Fruit fly (Drosophila melanogaster) whole organism, embryonic: ENCODE measurements around the gene mib2.

Source experiments
- Asciz ChIP-seq: fragments of 200-800 bp; sonication (Bioruptor generic); optimal IDR thresholded peaks from 2 replicates; lab custom pipeline; 2017; ENCODE audit warnings: missing biosample characterization, mild to moderate bottlenecking, missing genetic modification characterization, missing genetic modification reagents
- B-H2 ChIP-seq: fragments of 200-800 bp; sonication (Bioruptor generic); optimal IDR thresholded peaks from 2 replicates; lab custom pipeline; 2018; ENCODE audit warnings: missing biosample characterization, mild to moderate bottlenecking, missing genetic modification characterization
- Bgb ChIP-seq: fragments of 200-800 bp; sonication (Bioruptor generic); IDR thresholded peaks from 2 replicates; pipeline ENCODE4 v1.3.6; 2022; ENCODE audit warnings: missing biosample characterization, missing genetic modification characterization; ENCODE audit not compliant: partially characterized antibody
- CG1024 ChIP-seq: fragments of 200-800 bp; sonication (Bioruptor generic); IDR thresholded peaks from 2 replicates; pipeline ENCODE4 v1.3.6; 2022; ENCODE audit warnings: missing biosample characterization, missing genetic modification characterization
- CG10366 ChIP-seq: fragments of 200-800 bp; sonication (Bioruptor generic); IDR thresholded peaks from 2 replicates; pipeline ENCODE4 v1.3.6; 2022; ENCODE audit warnings: missing biosample characterization, missing genetic modification characterization
- CG10654 ChIP-seq: fragments of 200-800 bp; sonication (Bioruptor generic); optimal IDR thresholded peaks from 2 replicates; lab custom pipeline; 2016; ENCODE audit warnings: missing biosample characterization, missing genetic modification characterization
- CG11560 ChIP-seq: fragments of 200-800 bp; sonication (Bioruptor generic); IDR thresholded peaks from 3 replicates; pipeline ENCODE4 v1.3.6; 2022; ENCODE audit warnings: missing biosample characterization, missing genetic modification characterization
- CG14441 ChIP-seq: fragments of 200-800 bp; sonication (Bioruptor generic); IDR thresholded peaks from 2 replicates; pipeline ENCODE4 v1.3.6; 2022; ENCODE audit warnings: missing biosample characterization, missing genetic modification characterization
- CG18011 ChIP-seq: fragments of 200-800 bp; sonication (Bioruptor generic); optimal IDR thresholded peaks from 2 replicates; lab custom pipeline; 2017; ENCODE audit warnings: missing biosample characterization, missing genetic modification characterization, mild to moderate bottlenecking, moderate library complexity, missing genotype
- CG18262 ChIP-seq: fragments of 200-800 bp; optimal IDR thresholded peaks from 3 replicates; lab custom pipeline; 2019; ENCODE audit warnings: missing biosample characterization, mild to moderate bottlenecking, missing genetic modification characterization, moderate library complexity
- CG1832 ChIP-seq: fragments of 200-800 bp; sonication (Bioruptor generic); optimal IDR thresholded peaks from 2 replicates; lab custom pipeline; 2017; ENCODE audit warnings: missing biosample characterization, mild to moderate bottlenecking, missing genetic modification characterization, inconsistent platforms
- CG2129 ChIP-seq: fragments of 200-800 bp; sonication (Bioruptor generic); IDR thresholded peaks from 2 replicates; pipeline ENCODE4 v1.3.6; 2022; ENCODE audit warnings: missing biosample characterization, missing genetic modification characterization; ENCODE audit not compliant: partially characterized antibody
- CG30020 ChIP-seq: fragments of 200-800 bp; optimal IDR thresholded peaks from 2 replicates; lab custom pipeline; 2019; ENCODE audit warnings: missing biosample characterization, mild to moderate bottlenecking, missing genetic modification characterization, moderate library complexity
- CG31224 ChIP-seq: fragments of 200-800 bp; sonication (Bioruptor generic); IDR thresholded peaks from 2 replicates; pipeline ENCODE4 v1.3.6; 2022; ENCODE audit warnings: missing biosample characterization, missing genetic modification characterization
- CG32532 ChIP-seq: fragments of 200-800 bp; sonication (Bioruptor generic); IDR thresholded peaks from 2 replicates; pipeline ENCODE4 v1.3.6; 2022; ENCODE audit warnings: missing biosample characterization, missing genetic modification characterization
- CG34422 ChIP-seq: fragments of 200-800 bp; sonication (Bioruptor generic); IDR thresholded peaks from 3 replicates; pipeline ENCODE4 v1.3.6; 2022; ENCODE audit warnings: missing biosample characterization, missing genetic modification characterization
- CG3995 ChIP-seq: fragments of 200-800 bp; sonication (Bioruptor generic); optimal IDR thresholded peaks from 3 replicates; lab custom pipeline; 2016; ENCODE audit warnings: missing biosample characterization, missing genetic modification characterization
- CG4282 ChIP-seq: fragments of 200-800 bp; sonication (Bioruptor generic); optimal IDR thresholded peaks from 2 replicates; lab custom pipeline; 2016; ENCODE audit warnings: missing biosample characterization, missing genetic modification characterization
- CG7786 ChIP-seq: fragments of 200-800 bp; sonication (Bioruptor generic); optimal IDR thresholded peaks from 2 replicates; lab custom pipeline; 2016; ENCODE audit warnings: missing biosample characterization, missing genetic modification characterization
- CG9876 ChIP-seq: fragments of 200-800 bp; sonication (Bioruptor generic); optimal IDR thresholded peaks from 2 replicates; lab custom pipeline; 2016; ENCODE audit warnings: missing biosample characterization, missing genetic modification characterization
- Chrac-16 ChIP-seq: fragments of 200-800 bp; sonication (Bioruptor generic); optimal IDR thresholded peaks from 3 replicates; lab custom pipeline; 2016; ENCODE audit warnings: missing biosample characterization, missing genetic modification characterization
- CkIIα-i1 ChIP-seq: fragments of 200-800 bp; sonication (Bioruptor generic); IDR thresholded peaks from 2 replicates; pipeline ENCODE4 v1.3.6; 2022; ENCODE audit warnings: missing biosample characterization, missing genetic modification characterization
- Dfd ChIP-seq, 2 experiments: fragments of >200 bp; optimal IDR thresholded peaks; 2 replicates each; lab custom pipeline; 2017; ENCODE audit warnings: missing biosample characterization in 2 of 2, missing genetic modification characterization in 2 of 2
- Fer1 ChIP-seq: fragments of 200-800 bp; sonication (Bioruptor generic); optimal IDR thresholded peaks from 2 replicates; lab custom pipeline; 2017; ENCODE audit warnings: missing biosample characterization, mild to moderate bottlenecking, missing genetic modification characterization
- Gug ChIP-seq: fragments of 200-800 bp; sonication (Bioruptor generic); IDR thresholded peaks from 4 replicates; pipeline ENCODE4 v1.3.6; 2022; ENCODE audit warnings: missing biosample characterization, missing genetic modification characterization
- H2.0 ChIP-seq: fragments of 200-800 bp; sonication (Bioruptor generic); IDR thresholded peaks from 2 replicates; pipeline ENCODE4 v1.3.6; 2022; ENCODE audit warnings: missing biosample characterization, missing genetic modification characterization
- MTF-1 ChIP-seq: fragments of 200-800 bp; sonication (Bioruptor generic); optimal IDR thresholded peaks from 2 replicates; lab custom pipeline; 2018; ENCODE audit warnings: missing biosample characterization, mild to moderate bottlenecking, missing genetic modification characterization, borderline replicate concordance
- Med ChIP-seq: fragments of 200-800 bp; sonication (Bioruptor generic); peaks from one replicate; lab custom pipeline; 2016; ENCODE audit warnings: missing biosample characterization, missing genetic modification characterization, mild to moderate bottlenecking, inconsistent platforms, moderate library complexity
- Myb ChIP-seq: fragments of 200-800 bp; sonication (Bioruptor generic); optimal IDR thresholded peaks from 2 replicates; lab custom pipeline; 2016; ENCODE audit warnings: missing biosample characterization, missing genetic modification characterization
- TFAM ChIP-seq: fragments of 200-800 bp; sonication (Bioruptor generic); optimal IDR thresholded peaks from 2 replicates; lab custom pipeline; 2017; ENCODE audit warnings: missing biosample characterization, missing genetic modification characterization, inconsistent platforms
- bigmax ChIP-seq: fragments of 200-800 bp; sonication (Bioruptor generic); optimal IDR thresholded peaks from 2 replicates; lab custom pipeline; 2018; ENCODE audit warnings: missing biosample characterization, mild to moderate bottlenecking, missing genetic modification characterization
- caup ChIP-seq: fragments of 200-800 bp; sonication (Bioruptor generic); optimal IDR thresholded peaks from 3 replicates; lab custom pipeline; 2017; ENCODE audit warnings: missing biosample characterization, mild to moderate bottlenecking, missing genetic modification characterization, moderate library complexity; ENCODE audit not compliant: severe bottlenecking
- chinmo ChIP-seq: fragments of 200-800 bp; sonication (Bioruptor generic); IDR thresholded peaks from 4 replicates; pipeline ENCODE4 v1.3.6; 2022; ENCODE audit warnings: missing biosample characterization, missing genetic modification characterization; ENCODE audit not compliant: partially characterized antibody
- chn ChIP-seq: fragments of 200-800 bp; sonication (Bioruptor generic); optimal IDR thresholded peaks from 2 replicates; lab custom pipeline; 2016; ENCODE audit warnings: missing biosample characterization, missing genetic modification characterization
- da ChIP-seq: fragments of 200-800 bp; sonication (Bioruptor generic); optimal IDR thresholded peaks from 2 replicates; lab custom pipeline; 2016; ENCODE audit warnings: missing biosample characterization, missing genetic modification characterization
- disco-r ChIP-seq: fragments of 200-800 bp; sonication (Bioruptor generic); optimal IDR thresholded peaks from 2 replicates; lab custom pipeline; 2016; ENCODE audit warnings: missing biosample characterization, missing genetic modification characterization
- gcm2 ChIP-seq: fragments of 200-800 bp; sonication (Bioruptor generic); optimal IDR thresholded peaks from 2 replicates; lab custom pipeline; 2016; ENCODE audit warnings: missing biosample characterization, missing genetic modification characterization
- grau ChIP-seq: fragments of 200-800 bp; optimal IDR thresholded peaks from 3 replicates; lab custom pipeline; 2019; ENCODE audit warnings: missing biosample characterization, mild to moderate bottlenecking, missing genetic modification characterization, moderate library complexity
- her ChIP-seq: fragments of 200-800 bp; sonication (Bioruptor generic); optimal IDR thresholded peaks from 2 replicates; lab custom pipeline; 2016; ENCODE audit warnings: missing biosample characterization, missing genetic modification characterization
- hth ChIP-seq: fragments of >200 bp; optimal IDR thresholded peaks from 2 replicates; lab custom pipeline; 2017; ENCODE audit warnings: inconsistent platforms
- lov ChIP-seq, 2 experiments: fragments of 200-800 bp in 1 of 2; fragments of >200 bp in 1 of 2; sonication (Bioruptor generic) in 1 of 2; IDR thresholded peaks in 1 of 2; optimal IDR thresholded peaks in 1 of 2; 2 replicates in 1 of 2; 3 replicates in 1 of 2; pipeline versions ENCODE4 v1.3.6 to Lab custom; 2017 to 2022; ENCODE audit warnings: missing biosample characterization in 1 of 2, missing genetic modification characterization in 1 of 2
- nau ChIP-seq: fragments of 200-800 bp; sonication (Bioruptor generic); optimal IDR thresholded peaks from 3 replicates; lab custom pipeline; 2017; ENCODE audit warnings: missing biosample characterization, mild to moderate bottlenecking, missing genetic modification characterization, missing genetic modification reagents
- nerfin-1 ChIP-seq: fragments of 200-800 bp; sonication (Bioruptor generic); optimal IDR thresholded peaks from 3 replicates; lab custom pipeline; 2019; ENCODE audit warnings: missing biosample characterization, mild to moderate bottlenecking, missing genetic modification characterization, moderate library complexity
- prd ChIP-seq, 3 experiments: fragments of >200 bp in 2 of 3; fragments of 200-800 bp in 1 of 3; sonication (Bioruptor generic) in 1 of 3; optimal IDR thresholded peaks in 2 of 3; IDR thresholded peaks in 1 of 3; 2 replicates in 2 of 3; 3 replicates in 1 of 3; pipeline versions ENCODE4 v1.3.6 to Lab custom; 2017 to 2022; ENCODE audit warnings: missing biosample characterization in 1 of 3, missing genetic modification characterization in 1 of 3
- sisA ChIP-seq: fragments of 200-800 bp; sonication (Bioruptor generic); IDR thresholded peaks from 2 replicates; pipeline ENCODE4 v1.3.6; 2022; ENCODE audit warnings: missing biosample characterization, missing genetic modification characterization
- tll ChIP-seq, 2 experiments: fragments of 200-800 bp in 1 of 2; fragments of >200 bp in 1 of 2; sonication (Bioruptor generic) in 1 of 2; optimal IDR thresholded peaks; 2 replicates each; lab custom pipeline; 2017 to 2019; ENCODE audit warnings: missing biosample characterization in 2 of 2, missing genetic modification characterization in 2 of 2, mild to moderate bottlenecking in 1 of 2, moderate library complexity in 1 of 2
- toy ChIP-seq: fragments of 200-800 bp; sonication (Bioruptor generic); IDR thresholded peaks from 2 replicates; pipeline ENCODE4 v1.3.6; 2022; ENCODE audit warnings: missing biosample characterization, missing genetic modification characterization
- trem ChIP-seq: fragments of 200-800 bp; optimal IDR thresholded peaks from 3 replicates; lab custom pipeline; 2019; ENCODE audit warnings: missing biosample characterization, mild to moderate bottlenecking, missing genetic modification characterization, moderate library complexity

mib2 gene

dm6 chr2L:19011895-19012645 lies 22.2 kb upstream of the mib2 start (continued):
- TF ChIP-seq bigmax (GFP tag; lab: Kevin White, UChicago) (no peak), CG2129 (GFP tag; lab: Robert Waterston, UW) (no peak), toy (GFP tag; lab: Robert Waterston, UW) (0 out of 2 replicates have a peak, but pooled peaks have one; percentile 44), tll (GFP tag; optimal IDR thresholded peaks at IDR 0.05; lab: Kevin White, UChicago) (no peak), disco-r (GFP tag; lab: Kevin White, UChicago) (peak; percentile 3), Myb (peak; percentile 69), sisA (peak; percentile 87), CG10654 (GFP tag; lab: Kevin White, UChicago) (peak; percentile 64), CG30020 (tag; lab: Kevin White, UChicago) (no peak), CG9876 (GFP tag; lab: Kevin White, UChicago) (peak; percentile 62), caup (peak; percentile 82), her (GFP tag; lab: Kevin White, UChicago) (peak; percentile 84), grau (peak; percentile 84), nau (GFP tag; lab: Kevin White, UChicago) (peak; percentile 62), CG32532 (GFP tag; lab: Robert Waterston, UW) (peak; percentile 85), CG31224 (GFP tag; lab: Robert Waterston, UW) (peak; percentile 70), Chrac-16 (peak; percentile 63), Asciz (GFP tag; lab: Kevin White, UChicago) (peak; percentile 59), CG34422 (GFP tag; lab: Robert Waterston, UW) (peak; percentile 86), da (no peak), CG14441 (GFP tag; lab: Robert Waterston, UW) (peak; percentile 82), Bgb (GFP tag; lab: Robert Waterston, UW) (peak; percentile 21; the same call in 1 of the 2 replicates), Dfd (GFP tag; optimal IDR thresholded peaks at IDR 0.05; lab: Kevin White, UChicago) (no peak), hth (no peak), nerfin-1 (peak; percentile 34), CG18011 (GFP tag; lab: Kevin White, UChicago) (peak; percentile 3), CG1024 (GFP tag; lab: Robert Waterston, UW) (peak; percentile 73), Gug (GFP tag; lab: Robert Waterston, UW) (peak; percentile 84), chn (GFP tag; lab: Kevin White, UChicago) (peak; percentile 74), CG3995 (GFP tag; lab: Kevin White, UChicago) (no peak), prd (optimal IDR thresholded peaks at IDR 0.05; lab: Kevin White, UChicago) (no peak), prd (GFP tag; IDR thresholded peaks at IDR 0.05; lab: Robert Waterston, UW) (peak; percentile 92), Med (peak; percentile 98), H2.0 (GFP tag; lab: Robert Waterston, UW) (peak; percentile 81), CG10366 (peak; percentile 88), lov (optimal IDR thresholded peaks at IDR 0.05; lab: Kevin White, UChicago) (no peak), lov (GFP tag; IDR thresholded peaks at IDR 0.05; lab: Robert Waterston, UW) (0 out of 3 replicates have a peak, but pooled peaks have one; percentile 41), MTF-1 (GFP tag; lab: Kevin White, UChicago) (peak; percentile 33), CG4282 (GFP tag; lab: Kevin White, UChicago) (no peak), CG18262 (tag; lab: Kevin White, UChicago) (peak; percentile 75), B-H2 (GFP tag; lab: Kevin White, UChicago) (no peak), gcm2 (GFP tag; lab: Kevin White, UChicago) (peak; percentile 8), trem (tag; lab: Kevin White, UChicago) (peak; percentile 36), Fer1 (peak; percentile 89), CG11560 (tag; lab: Robert Waterston, UW) (peak; percentile 59; the same call in 2 of the 3 replicates), TFAM (GFP tag; lab: Kevin White, UChicago) (no peak), CG7786 (GFP tag; lab: Kevin White, UChicago) (peak; percentile 85), CG1832 (GFP tag; lab: Kevin White, UChicago) (no peak), chinmo (no peak), CkIIα-i1 (no peak)
